Worm (Caenorhabditis elegans) whole organism, L1 larva: ENCODE results near the gene Y37D8A.29.
A peak's percentile ranks its signal among the peaks of the same experiment; 100 is the strongest.

Experiments
- C16A3.4 ChIP-seq: fragments of 150-350 bp; optimal IDR thresholded peaks from 2 replicates; lab custom pipeline; 2014; ENCODE audit warnings: missing biosample characterization, missing genetic modification characterization
- F16B12.6 ChIP-seq: fragments of 150-350 bp; optimal IDR thresholded peaks from 2 replicates; lab custom pipeline; 2014; ENCODE audit warnings: missing biosample characterization, missing genetic modification characterization
- Y116A8C.19 ChIP-seq: sonication (generic microtip); optimal IDR thresholded peaks from 2 replicates; lab custom pipeline; 2016; ENCODE audit warnings: missing compliant biosample characterization, missing genetic modification characterization, borderline replicate concordance
- aly-2 ChIP-seq: fragments of 150-350 bp; optimal IDR thresholded peaks from 2 replicates; lab custom pipeline; 2014; ENCODE audit warnings: missing biosample characterization, missing genetic modification characterization
- ama-1 ChIP-seq: fragments of 150-350 bp; optimal IDR thresholded peaks from 2 replicates; lab custom pipeline; 2014
- blmp-1 ChIP-seq: fragments of 150-350 bp; optimal IDR thresholded peaks from 2 replicates; lab custom pipeline; 2014; ENCODE audit warnings: missing biosample characterization, missing genetic modification characterization
- ceh-63 ChIP-seq: fragments of 200-800 bp; sonication (Bioruptor generic); optimal IDR thresholded peaks from 2 replicates; lab custom pipeline; 2018; ENCODE audit warnings: mild to moderate bottlenecking, missing genetic modification characterization, missing compliant biosample characterization
- ceh-8 ChIP-seq: fragments of 200-800 bp; sonication (Bioruptor generic); optimal IDR thresholded peaks from 2 replicates; lab custom pipeline; 2018; ENCODE audit warnings: mild to moderate bottlenecking, missing genetic modification characterization, moderate library complexity, missing compliant biosample characterization
- ces-1 ChIP-seq: fragments of 150-350 bp; optimal IDR thresholded peaks from 2 replicates; lab custom pipeline; 2014; ENCODE audit warnings: missing biosample characterization, missing genetic modification reagents, missing genetic modification characterization
- efl-1 ChIP-seq, 4 experiments: fragments of 150-350 bp; optimal IDR thresholded peaks in 3 of 4; peaks in 1 of 4; 1 replicate in 1 of 4; 2 replicates in 3 of 4; lab custom pipeline; 2014; ENCODE audit warnings: missing biosample characterization in 2 of 4, missing genetic modification characterization in 2 of 4, missing genetic modification reagents in 2 of 4
- efl-3 ChIP-seq: fragments of 200-800 bp; sonication (Bioruptor generic); optimal IDR thresholded peaks from 2 replicates; lab custom pipeline; 2018; ENCODE audit warnings: mild to moderate bottlenecking, missing genetic modification characterization, missing compliant biosample characterization
- elt-3 ChIP-seq, 6 experiments: fragments of 150-350 bp in 1 of 6; sonication (generic microtip); optimal IDR thresholded peaks; 2 replicates each; lab custom pipeline; 2017 to 2018; ENCODE audit warnings: missing biosample characterization in 6 of 6, missing genetic modification characterization in 6 of 6, inconsistent platforms in 1 of 6
- fkh-4 ChIP-seq: sonication (generic microtip); optimal IDR thresholded peaks from 2 replicates; lab custom pipeline; 2016; ENCODE audit warnings: missing compliant biosample characterization, missing genetic modification characterization, borderline replicate concordance
- fkh-8 ChIP-seq: sonication (generic microtip); optimal IDR thresholded peaks from 2 replicates; lab custom pipeline; 2016; ENCODE audit warnings: mild to moderate bottlenecking, missing genetic modification characterization, missing compliant biosample characterization
- fos-1 ChIP-seq: fragments of 150-350 bp; optimal IDR thresholded peaks from 2 replicates; lab custom pipeline; 2014; ENCODE audit warnings: missing biosample characterization, missing genetic modification characterization
- grh-1 ChIP-seq: fragments of 200-800 bp; sonication (Bioruptor generic); IDR thresholded peaks from 2 replicates; pipeline ENCODE4 v1.3.6; 2022; ENCODE audit warnings: missing genetic modification reagents, missing genetic modification characterization, missing compliant biosample characterization
- hpl-2 ChIP-seq: fragments of 150-350 bp; optimal IDR thresholded peaks from 2 replicates; lab custom pipeline; 2014; ENCODE audit warnings: missing biosample characterization, missing genetic modification reagents, missing genetic modification characterization
- isw-1 ChIP-seq: fragments of 200-800 bp; sonication (Bioruptor generic); IDR thresholded peaks from 2 replicates; pipeline ENCODE4 v1.3.6; 2022; ENCODE audit warnings: missing genetic modification characterization, missing compliant biosample characterization
- lin-13 ChIP-seq: fragments of 150-350 bp; optimal IDR thresholded peaks from 2 replicates; lab custom pipeline; 2014; ENCODE audit warnings: missing biosample characterization, missing genetic modification reagents, missing genetic modification characterization
- lin-14 ChIP-seq: fragments of 200-800 bp; sonication (Bioruptor generic); optimal IDR thresholded peaks from 2 replicates; lab custom pipeline; 2018; ENCODE audit warnings: mild to moderate bottlenecking, missing genetic modification characterization, moderate library complexity, missing compliant biosample characterization
- lin-35 ChIP-seq, 2 experiments: fragments of 150-350 bp; optimal IDR thresholded peaks; 2 replicates each; lab custom pipeline; 2014; ENCODE audit warnings: missing biosample characterization in 2 of 2, missing genetic modification characterization in 2 of 2, missing genetic modification reagents in 2 of 2
- lin-39 ChIP-seq: fragments of 150-350 bp; optimal IDR thresholded peaks from 2 replicates; lab custom pipeline; 2014; ENCODE audit warnings: missing biosample characterization, missing genetic modification reagents, missing genetic modification characterization
- lir-3 ChIP-seq: sonication (generic microtip); optimal IDR thresholded peaks from 2 replicates; lab custom pipeline; 2016; ENCODE audit warnings: mild to moderate bottlenecking, missing genetic modification characterization, moderate library complexity, missing compliant biosample characterization; ENCODE audit not compliant: poor library complexity
- lsy-2 ChIP-seq, 2 experiments: fragments of 150-350 bp; optimal IDR thresholded peaks; 2 replicates each; lab custom pipeline; 2014; ENCODE audit warnings: missing biosample characterization in 2 of 2, missing genetic modification characterization in 2 of 2
- mep-1 ChIP-seq: fragments of 150-350 bp; optimal IDR thresholded peaks from 2 replicates; lab custom pipeline; 2014; ENCODE audit warnings: missing biosample characterization, missing genetic modification characterization
- nhr-19 ChIP-seq: fragments of 200-800 bp; sonication (Bioruptor generic); conservative IDR thresholded peaks from 2 replicates; pipeline ENCODE4 v1.3.6; 2022; ENCODE audit warnings: missing genetic modification characterization, missing compliant biosample characterization
- nhr-20 ChIP-seq: sonication (generic microtip); optimal IDR thresholded peaks from 2 replicates; lab custom pipeline; 2016; ENCODE audit warnings: mild to moderate bottlenecking, missing genetic modification characterization, missing compliant biosample characterization
- nhr-47 ChIP-seq: sonication (generic microtip); optimal IDR thresholded peaks from 2 replicates; lab custom pipeline; 2016; ENCODE audit warnings: mild to moderate bottlenecking, missing genetic modification characterization, moderate library complexity, missing compliant biosample characterization
- nhr-71 ChIP-seq: sonication (generic microtip); optimal IDR thresholded peaks from 2 replicates; lab custom pipeline; 2016; ENCODE audit warnings: mild to moderate bottlenecking, missing genetic modification characterization, moderate library complexity, missing compliant biosample characterization
- nhr-84 ChIP-seq: sonication (generic microtip); optimal IDR thresholded peaks from 2 replicates; lab custom pipeline; 2017; ENCODE audit warnings: missing biosample characterization, missing genetic modification characterization
- nhr-85 ChIP-seq: sonication (generic microtip); peaks from one replicate; lab custom pipeline; 2016; ENCODE audit warnings: missing genetic modification characterization, inconsistent platforms, missing compliant biosample characterization
- nhr-90 ChIP-seq: sonication (generic microtip); optimal IDR thresholded peaks from 2 replicates; lab custom pipeline; 2016; ENCODE audit warnings: mild to moderate bottlenecking, missing genetic modification characterization, missing compliant biosample characterization; ENCODE audit not compliant: poor library complexity
- rnt-1 ChIP-seq: sonication (generic microtip); optimal IDR thresholded peaks from 2 replicates; lab custom pipeline; 2016; ENCODE audit warnings: mild to moderate bottlenecking, missing genetic modification characterization, moderate library complexity, missing compliant biosample characterization
- skn-1 ChIP-seq: fragments of 150-350 bp; optimal IDR thresholded peaks from 2 replicates; lab custom pipeline; 2014; ENCODE audit warnings: missing biosample characterization, missing genetic modification characterization
- snu-23 ChIP-seq: sonication (generic microtip); optimal IDR thresholded peaks from 2 replicates; lab custom pipeline; 2016; ENCODE audit warnings: missing genetic modification characterization, missing compliant biosample characterization
- sox-4 ChIP-seq: sonication (generic microtip); optimal IDR thresholded peaks from 2 replicates; lab custom pipeline; 2016; ENCODE audit warnings: missing genetic modification characterization, missing compliant biosample characterization
- swsn-7 ChIP-seq: sonication (generic microtip); optimal IDR thresholded peaks from 2 replicates; lab custom pipeline; 2016; ENCODE audit warnings: missing genetic modification characterization, missing compliant biosample characterization
- tbx-2 ChIP-seq: sonication (generic microtip); optimal IDR thresholded peaks from 2 replicates; lab custom pipeline; 2016; ENCODE audit warnings: missing genetic modification characterization, missing compliant biosample characterization
- tlp-1 ChIP-seq: fragments of 150-350 bp; optimal IDR thresholded peaks from 2 replicates; lab custom pipeline; 2014; ENCODE audit warnings: missing biosample characterization, missing genetic modification characterization
- unc-130 ChIP-seq: fragments of 150-350 bp; optimal IDR thresholded peaks from 2 replicates; lab custom pipeline; 2017; ENCODE audit warnings: missing biosample characterization, missing genetic modification characterization, inconsistent platforms
- unc-86 ChIP-seq: sonication (generic microtip); optimal IDR thresholded peaks from 2 replicates; lab custom pipeline; 2016; ENCODE audit warnings: missing genetic modification characterization, missing compliant biosample characterization
- unc-98 ChIP-seq: fragments of 200-800 bp; sonication (Bioruptor generic); IDR thresholded peaks from 2 replicates; pipeline ENCODE4 v1.3.6; 2022; ENCODE audit warnings: missing genetic modification characterization, missing compliant biosample characterization
- vab-15 ChIP-seq: sonication (generic microtip); optimal IDR thresholded peaks from 2 replicates; lab custom pipeline; 2017; ENCODE audit warnings: missing genotype, mild to moderate bottlenecking, missing genetic modification characterization, missing compliant biosample characterization
- zag-1 ChIP-seq: fragments of 150-350 bp; optimal IDR thresholded peaks from 2 replicates; lab custom pipeline; 2014; ENCODE audit warnings: missing biosample characterization, missing genetic modification characterization
- zip-4 ChIP-seq: fragments of 200-800 bp; sonication (Bioruptor generic); optimal IDR thresholded peaks from 2 replicates; lab custom pipeline; 2018; ENCODE audit warnings: mild to moderate bottlenecking, missing genetic modification characterization, moderate library complexity, missing compliant biosample characterization
- ztf-11 ChIP-seq, 2 experiments: sonication (generic microtip); optimal IDR thresholded peaks; 2 replicates each; lab custom pipeline; 2016 to 2017; ENCODE audit warnings: missing genetic modification characterization in 2 of 2, missing biosample characterization in 1 of 2, missing compliant biosample characterization in 1 of 2

Y37D8A.29 gene

DNA sequence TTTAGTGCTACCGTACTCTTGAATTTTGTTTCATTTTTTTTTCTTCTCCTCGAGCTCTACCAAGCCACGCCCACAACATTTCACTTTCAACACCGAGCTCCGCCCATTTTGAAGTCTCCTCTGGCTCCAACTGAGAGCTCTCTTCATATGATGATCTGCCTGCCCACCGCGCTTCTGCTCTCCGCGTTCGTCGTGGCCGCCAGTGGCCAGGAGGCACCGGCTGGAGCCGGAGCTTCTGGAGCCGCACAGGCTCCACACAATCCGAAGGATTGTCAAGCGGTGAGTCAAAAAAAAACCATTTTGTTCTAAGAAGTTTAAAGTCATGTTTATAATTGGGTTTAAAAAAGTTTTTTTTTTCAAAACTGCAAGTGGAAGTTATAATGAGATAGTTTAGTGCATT lies 18.9 kb upstream of the Y37D8A.29 start, which contains the start of gene flp-14:
Gene flp-14, plus strand, starts transcription at position 146 of the 400 bp plus-strand sequence.
- TF ChIP-seq efl-1 (optimal IDR thresholded peaks at IDR 0.05; lab: Kevin White, UChicago) (no peak), efl-1 (GFP tag; optimal IDR thresholded peaks at IDR 0.05 in 1 of 2; lab: Kevin White, UChicago) (peak in 1 of 2 experiments; percentile 71), mep-1 (tag; lab: Kevin White, UChicago) (no peak)

- TF ChIP-seq lsy-2 (tag; optimal IDR thresholded peaks at IDR 0.05; lab: Kevin White, UChicago) (no peak), efl-1 (optimal IDR thresholded peaks at IDR 0.05; lab: Kevin White, UChicago) (no peak), efl-1 (GFP tag; optimal IDR thresholded peaks at IDR 0.05 in 1 of 2; lab: Kevin White, UChicago) (no peak)
Measured at ce11 chrIII:12907218-12907617, 15.7 kb upstream of the Y37D8A.29 start.

- TF ChIP-seq swsn-7 (tag; lab: Kevin White, UChicago): peak; percentile 38
- no peak for TF ChIP-seq Y116A8C.19 (tag; lab: Kevin White, UChicago)
- TF ChIP-seq efl-3: no peak
- TF ChIP-seq lir-3 (tag; lab: Kevin White, UChicago): no peak
- no peak for TF ChIP-seq skn-1
- peak; percentile 16 for TF ChIP-seq nhr-20 (tag; lab: Kevin White, UChicago)
- TF ChIP-seq lin-35 (GFP tag; optimal IDR thresholded peaks at IDR 0.05; lab: Kevin White, UChicago): peak in 1 of 2 experiments; percentile 28
- no peak for TF ChIP-seq lin-14
- TF ChIP-seq tlp-1 (tag; lab: Kevin White, UChicago): no peak
- no peak for TF ChIP-seq grh-1 (GFP tag; lab: Robert Waterston, UW)
- no peak for TF ChIP-seq elt-3 (tag; optimal IDR thresholded peaks at IDR 0.05; lab: Kevin White, UChicago)
- TF ChIP-seq unc-130: no peak
- no peak for TF ChIP-seq nhr-84
- TF ChIP-seq lin-13 (GFP tag; lab: Kevin White, UChicago): peak; percentile 30
- no peak for TF ChIP-seq fkh-8 (tag; lab: Kevin White, UChicago)
- TF ChIP-seq snu-23: peak; percentile 28
- no peak for TF ChIP-seq vab-15 (tag; lab: Kevin White, UChicago)
- TF ChIP-seq unc-86 (tag; lab: Kevin White, UChicago): peak; percentile 19
- no peak for TF ChIP-seq zag-1
- peak; percentile 78 for TF ChIP-seq nhr-85 (tag; lab: Kevin White, UChicago)
- peak; percentile 19 for TF ChIP-seq tbx-2 (tag; lab: Kevin White, UChicago)
- peak; percentile 70 for TF ChIP-seq ama-1
- no peak for TF ChIP-seq sox-4 (tag; lab: Kevin White, UChicago)
- TF ChIP-seq nhr-71 (tag; lab: Kevin White, UChicago): peak; percentile 62
- no peak for TF ChIP-seq aly-2 (tag; lab: Kevin White, UChicago)
- no peak for TF ChIP-seq ztf-11 (tag; optimal IDR thresholded peaks at IDR 0.05; lab: Kevin White, UChicago)
- no peak for TF ChIP-seq C16A3.4 (tag; lab: Kevin White, UChicago)
- no peak for TF ChIP-seq hpl-2 (GFP tag; lab: Kevin White, UChicago)
- peak; percentile 46 for TF ChIP-seq fos-1 (tag; lab: Kevin White, UChicago)
- peak; percentile 69 for TF ChIP-seq nhr-90 (tag; lab: Kevin White, UChicago)
- TF ChIP-seq unc-98 (GFP tag; lab: Robert Waterston, UW): no peak
- TF ChIP-seq lin-39 (tag; lab: Kevin White, UChicago): no peak
- TF ChIP-seq nhr-47 (tag; lab: Kevin White, UChicago): peak; percentile 48
- TF ChIP-seq ces-1 (GFP tag; lab: Kevin White, UChicago): no peak
- TF ChIP-seq F16B12.6 (tag; lab: Kevin White, UChicago): no peak
- no peak for TF ChIP-seq fkh-4 (tag; lab: Kevin White, UChicago)
- peak; percentile 23 to 33 for TF ChIP-seq efl-1 (optimal IDR thresholded peaks at IDR 0.05; lab: Kevin White, UChicago)
- TF ChIP-seq efl-1 (GFP tag; optimal IDR thresholded peaks at IDR 0.05 in 1 of 2; lab: Kevin White, UChicago): peak in 1 of 2 experiments; percentile 34
- TF ChIP-seq lsy-2 (tag; optimal IDR thresholded peaks at IDR 0.05; lab: Kevin White, UChicago): peak; percentile 2 to 66
- no peak for TF ChIP-seq blmp-1 (tag; lab: Kevin White, UChicago)
- TF ChIP-seq ceh-63 (GFP tag; lab: Kevin White, UChicago): no peak
- TF ChIP-seq nhr-19 (GFP tag; lab: Robert Waterston, UW): peak; percentile 22; the same call in 1 of the 2 replicates
- no peak for TF ChIP-seq isw-1
- TF ChIP-seq ceh-8 (GFP tag; lab: Kevin White, UChicago): no peak
- TF ChIP-seq rnt-1 (tag; lab: Kevin White, UChicago): peak; percentile 2
- TF ChIP-seq zip-4: peak; percentile 22
Measured at ce11 chrIII:12906611-12907037, 15.1 kb upstream of the Y37D8A.29 start.
